Fruit fly (Drosophila melanogaster): ENCODE measurements around the gene CG3604.

DNA sequence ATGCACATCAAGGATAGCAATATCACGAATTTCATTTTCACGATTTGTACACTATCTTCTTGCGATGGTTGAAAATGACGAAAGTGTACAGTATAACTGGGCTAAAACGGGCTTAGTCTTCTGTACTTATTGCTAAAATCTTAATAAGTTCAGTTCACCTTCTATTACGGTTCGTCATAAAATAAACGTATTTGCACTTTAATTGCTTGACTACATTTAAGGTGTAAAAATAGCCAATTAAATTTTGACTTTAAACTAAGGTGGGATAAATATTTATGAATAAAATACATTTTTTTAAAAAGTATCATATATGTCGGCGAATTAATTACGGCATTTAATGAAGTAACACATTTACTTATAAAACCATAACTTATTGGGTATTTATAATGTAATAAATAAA lies 28.0 kb downstream of the CG3604 start, which contains the start of gene Sfp24Bb:
- TF ChIP-seq CG6276 (GFP tag; optimal IDR thresholded peaks at IDR 0.05) (no peak), eg (GFP tag; IDR thresholded peaks at IDR 0.05) (no peak), CG11902 (GFP tag; optimal IDR thresholded peaks at IDR 0.05) (no peak)
